Worm (Caenorhabditis elegans) whole organism, L2 larva: Measurements from ENCODE around the gene C32H11.4.

Experiments used
- ama-1 ChIP-seq: fragments of 150-350 bp; optimal IDR thresholded peaks from 2 replicates; lab custom pipeline; 2018; ENCODE audit warnings: inconsistent platforms
- egl-27 ChIP-seq: sonication (generic microtip); optimal IDR thresholded peaks from 3 replicates; lab custom pipeline; 2017; ENCODE audit warnings: missing biosample characterization, missing genetic modification reagents, missing genetic modification characterization

DNA sequence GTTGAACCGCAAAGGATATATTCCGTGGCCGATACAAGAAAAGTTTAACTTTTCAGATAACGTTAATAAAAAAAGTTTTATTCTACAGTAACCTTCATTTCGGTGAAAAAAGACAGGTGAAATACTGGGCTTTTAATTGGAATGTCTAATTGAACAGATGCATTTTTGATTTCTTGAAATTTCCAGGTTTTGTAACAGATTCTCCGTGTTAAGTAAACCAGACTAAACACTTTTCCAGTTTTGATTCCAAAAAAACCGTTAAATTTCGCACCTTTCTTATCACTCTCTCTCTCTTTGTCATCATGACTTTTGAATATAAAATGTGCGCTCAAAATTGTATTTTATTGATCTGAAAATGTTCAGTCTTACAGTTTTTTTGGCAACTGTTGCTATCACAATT is 2.8 kb upstream of the C32H11.4 start, which contains the start of gene C32H11.3:
- no peak for TF ChIP-seq egl-27 (tag; lab: Kevin White, UChicago)
- TF ChIP-seq ama-1 = no peak
